Fruit fly (Drosophila melanogaster) whole organism, wandering third instar larva: ENCODE measurements around the gene Acp76A.

Experiments used
- Hr83 ChIP-seq: fragments of 200-300 bp; sonication (Bioruptor generic); optimal IDR thresholded peaks from 2 replicates; lab custom pipeline; 2016; ENCODE audit warnings: missing biosample characterization, mild to moderate bottlenecking, missing genetic modification characterization, moderate library complexity; ENCODE audit not compliant: poor library complexity, severe bottlenecking
- N ChIP-seq: fragments of >200 bp; optimal IDR thresholded peaks from 2 replicates; lab custom pipeline; 2018; ENCODE audit warnings: missing biosample characterization, missing external identifiers, missing genetic modification characterization
- h ChIP-seq: fragments of 200-800 bp; sonication (Bioruptor generic); optimal IDR thresholded peaks from 3 replicates; lab custom pipeline; 2016; ENCODE audit warnings: missing biosample characterization, mild to moderate bottlenecking, missing genetic modification characterization
- lola ChIP-seq: fragments of >200 bp; optimal IDR thresholded peaks from 2 replicates; lab custom pipeline; 2017; ENCODE audit warnings: missing biosample characterization, missing genetic modification characterization
- tai ChIP-seq: sonication (Bioruptor generic); optimal IDR thresholded peaks from 2 replicates; lab custom pipeline; 2016; ENCODE audit warnings: missing biosample characterization, missing genetic modification characterization
- usp ChIP-seq: fragments of >200 bp; optimal IDR thresholded peaks from 2 replicates; lab custom pipeline; 2017; ENCODE audit warnings: missing biosample characterization, missing genetic modification characterization

dm6 chr3L:19014802-19015201 lies 37.0 kb downstream of the Acp76A start:
- no peak for TF ChIP-seq tai
- no peak for TF ChIP-seq lola
- no peak for TF ChIP-seq N (GFP tag; lab: Kevin White, UChicago)
- TF ChIP-seq usp (GFP tag; lab: Kevin White, UChicago), result no peak
- TF ChIP-seq Hr83, result no peak
- TF ChIP-seq h, result no peak
